Fruit fly (Drosophila melanogaster): ENCODE measurements around the gene CG14421.

DNA sequence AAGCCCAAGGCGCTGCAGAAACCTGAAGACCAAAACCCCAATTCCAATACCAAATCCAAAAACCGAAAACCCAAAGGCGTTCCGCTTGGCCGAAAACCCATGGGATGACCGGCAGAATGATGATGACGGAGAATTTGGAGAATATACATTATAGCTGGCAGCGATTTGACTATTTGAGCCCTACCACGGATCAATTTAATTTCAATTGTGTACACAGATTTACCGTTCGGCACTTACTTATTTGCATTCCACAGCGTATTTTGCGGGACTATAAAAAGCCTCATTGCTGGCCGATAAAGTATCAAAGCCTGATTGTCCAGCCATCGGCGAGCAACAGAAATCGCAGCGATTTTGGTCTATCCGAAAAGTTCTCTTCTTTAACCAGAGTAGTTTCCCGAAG lies 3.9 kb downstream of the CG14421 start, which contains the start of gene CG14423:
- TF ChIP-seq gl (tag; optimal IDR thresholded peaks at IDR 0.05) (no peak), CG4496 (GFP tag; IDR thresholded peaks at IDR 0.05) (no peak), CG9948 (tag; optimal IDR thresholded peaks at IDR 0.05) (no peak), CG34367 (tag; optimal IDR thresholded peaks at IDR 0.05) (no peak)

Data from whole organism, pupa.